Worm (Caenorhabditis elegans) whole organism, mixed stage, embryonic: ENCODE data around the gene btb-22.

Experiments used
- M03D4.4 ChIP-seq: sonication (generic microtip); optimal IDR thresholded peaks from 2 replicates; lab custom pipeline; 2017; ENCODE audit warnings: mild to moderate bottlenecking, missing genetic modification characterization, missing compliant biosample characterization
- bed-3 ChIP-seq: fragments of 200-800 bp; sonication (Bioruptor generic); optimal IDR thresholded peaks from 3 replicates; lab custom pipeline; 2018; ENCODE audit warnings: mild to moderate bottlenecking, missing genetic modification characterization, moderate library complexity, missing compliant biosample characterization
- blmp-1 ChIP-seq: fragments of 150-350 bp; optimal IDR thresholded peaks from 2 replicates; lab custom pipeline; 2014; ENCODE audit warnings: missing biosample characterization, missing genetic modification characterization
- ceh-39 ChIP-seq: fragments of 150-350 bp; optimal IDR thresholded peaks from 2 replicates; lab custom pipeline; 2014; ENCODE audit warnings: missing biosample characterization, missing genetic modification characterization
- ceh-83 ChIP-seq: fragments of 200-800 bp; sonication (Bioruptor generic); optimal IDR thresholded peaks from 2 replicates; lab custom pipeline; 2018; ENCODE audit warnings: mild to moderate bottlenecking, missing genetic modification characterization, missing compliant biosample characterization
- ces-1 ChIP-seq: fragments of 150-350 bp; optimal IDR thresholded peaks from 2 replicates; lab custom pipeline; 2014; ENCODE audit warnings: missing biosample characterization, missing genetic modification reagents, missing genetic modification characterization
- cnd-1 ChIP-seq: fragments of 200-800 bp; sonication (Bioruptor generic); optimal IDR thresholded peaks from 2 replicates; lab custom pipeline; 2018; ENCODE audit warnings: mild to moderate bottlenecking, missing genetic modification characterization, missing compliant biosample characterization
- elt-1 ChIP-seq: sonication (generic microtip); optimal IDR thresholded peaks from 2 replicates; lab custom pipeline; 2017; ENCODE audit warnings: missing genetic modification characterization, mild to moderate bottlenecking, missing compliant biosample characterization, antibody characterized with exemption, moderate library complexity, borderline replicate concordance; ENCODE audit not compliant: insufficient read depth
- elt-3 ChIP-seq: fragments of 150-350 bp; optimal IDR thresholded peaks from 2 replicates; lab custom pipeline; 2014; ENCODE audit warnings: missing biosample characterization, missing genetic modification characterization
- flh-1 ChIP-seq: fragments of 200-800 bp; sonication (Bioruptor generic); optimal IDR thresholded peaks from 2 replicates; lab custom pipeline; 2018; ENCODE audit warnings: mild to moderate bottlenecking, missing genetic modification characterization, moderate library complexity, missing compliant biosample characterization
- ham-2 ChIP-seq: fragments of 200-800 bp; sonication (Bioruptor generic); optimal IDR thresholded peaks from 2 replicates; lab custom pipeline; 2018; ENCODE audit warnings: mild to moderate bottlenecking, missing genetic modification characterization, missing compliant biosample characterization
- hlh-1 ChIP-seq: fragments of 150-350 bp; optimal IDR thresholded peaks from 2 replicates; lab custom pipeline; 2014; ENCODE audit warnings: missing biosample characterization, missing genetic modification reagents, missing genetic modification characterization
- lin-13 ChIP-seq: fragments of 150-350 bp; optimal IDR thresholded peaks from 2 replicates; lab custom pipeline; 2014; ENCODE audit warnings: missing biosample characterization, missing genetic modification characterization
- lin-32 ChIP-seq: fragments of 200-800 bp; sonication (Bioruptor generic); optimal IDR thresholded peaks from 2 replicates; lab custom pipeline; 2018; ENCODE audit warnings: mild to moderate bottlenecking, missing genetic modification characterization, missing compliant biosample characterization
- lsy-2 ChIP-seq: fragments of 150-350 bp; optimal IDR thresholded peaks from 2 replicates; lab custom pipeline; 2014; ENCODE audit warnings: missing biosample characterization, missing genetic modification characterization
- mab-5 ChIP-seq: fragments of 150-350 bp; optimal IDR thresholded peaks from 2 replicates; lab custom pipeline; 2014; ENCODE audit warnings: missing biosample characterization, missing genetic modification characterization
- mep-1 ChIP-seq: fragments of 150-350 bp; optimal IDR thresholded peaks from 2 replicates; lab custom pipeline; 2017; ENCODE audit warnings: missing biosample characterization, missing genetic modification reagents, missing genetic modification characterization, inconsistent platforms
- mls-2 ChIP-seq: sonication (generic microtip); optimal IDR thresholded peaks from 2 replicates; lab custom pipeline; 2016; ENCODE audit warnings: mild to moderate bottlenecking, missing genetic modification characterization, moderate library complexity, missing compliant biosample characterization
- nhr-12 ChIP-seq: fragments of 150-350 bp; optimal IDR thresholded peaks from 2 replicates; lab custom pipeline; 2014; ENCODE audit warnings: missing biosample characterization, missing genetic modification characterization
- nhr-2 ChIP-seq: fragments of 150-350 bp; optimal IDR thresholded peaks from 2 replicates; lab custom pipeline; 2014; ENCODE audit warnings: missing biosample characterization, missing genetic modification characterization
- nhr-237 ChIP-seq: fragments of 150-350 bp; optimal IDR thresholded peaks from 2 replicates; lab custom pipeline; 2014; ENCODE audit warnings: missing biosample characterization, missing genetic modification characterization
- nhr-28 ChIP-seq: fragments of 150-350 bp; optimal IDR thresholded peaks from 2 replicates; lab custom pipeline; 2014; ENCODE audit warnings: missing biosample characterization, missing genetic modification characterization
- pha-4 ChIP-seq: fragments of 150-350 bp; optimal IDR thresholded peaks from 2 replicates; lab custom pipeline; 2018; ENCODE audit warnings: missing biosample characterization, missing genetic modification reagents, missing genetic modification characterization
- sptf-1 ChIP-seq: sonication (generic microtip); optimal IDR thresholded peaks from 2 replicates; lab custom pipeline; 2017; ENCODE audit warnings: mild to moderate bottlenecking, missing genetic modification characterization, moderate library complexity, missing compliant biosample characterization
- tbx-8 ChIP-seq: fragments of 200-800 bp; sonication (Bioruptor generic); optimal IDR thresholded peaks from 2 replicates; lab custom pipeline; 2018; ENCODE audit warnings: mild to moderate bottlenecking, missing genetic modification characterization, moderate library complexity, missing compliant biosample characterization
- unc-120 ChIP-seq: sonication (generic microtip); optimal IDR thresholded peaks from 2 replicates; lab custom pipeline; 2017; ENCODE audit warnings: missing genetic modification characterization, missing compliant biosample characterization; ENCODE audit not compliant: poor library complexity, severe bottlenecking
- unc-39 ChIP-seq: fragments of 150-350 bp; optimal IDR thresholded peaks from 2 replicates; lab custom pipeline; 2014; ENCODE audit warnings: missing biosample characterization, missing genetic modification characterization
- unc-62 ChIP-seq: fragments of 150-350 bp; optimal IDR thresholded peaks from 2 replicates; lab custom pipeline; 2014; ENCODE audit warnings: missing biosample characterization, missing genetic modification reagents, missing genetic modification characterization
- zip-8 ChIP-seq: fragments of 150-350 bp; optimal IDR thresholded peaks from 2 replicates; lab custom pipeline; 2014; ENCODE audit warnings: missing biosample characterization, missing genetic modification characterization
- ztf-11 ChIP-seq: fragments of 150-350 bp; optimal IDR thresholded peaks from 2 replicates; lab custom pipeline; 2014; ENCODE audit warnings: missing biosample characterization, missing genetic modification characterization

Gene btb-22

ce11 chrII:3299457-3299856 is at the start of gene btb-22:
TSS of gene btb-22 (plus strand) at chrII:3299757.
- no peak for TF ChIP-seq nhr-12

DNA sequence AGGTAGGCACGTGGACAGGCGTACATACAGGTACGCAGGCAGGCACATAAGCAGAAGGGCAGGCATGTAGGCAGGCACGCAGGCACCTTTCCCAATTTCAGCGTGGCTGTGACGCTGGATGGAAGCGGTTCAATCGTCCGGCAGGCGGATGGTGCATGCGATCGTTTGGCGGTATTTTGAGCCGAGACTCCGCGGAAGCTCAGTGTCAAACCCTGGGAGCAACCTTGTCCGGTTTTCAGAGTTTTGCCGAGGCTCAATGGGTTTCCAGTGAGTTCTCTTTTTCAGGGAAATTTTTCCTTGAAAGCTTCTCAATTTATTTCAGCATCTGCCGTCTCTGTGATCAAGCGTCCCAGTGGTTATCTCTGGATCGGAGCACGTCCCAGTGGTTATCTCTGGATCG is 49.4 kb upstream of the btb-22 start:
- no peak for TF ChIP-seq mep-1 (tag; lab: Kevin White, UChicago)
- TF ChIP-seq nhr-28 (tag; lab: Kevin White, UChicago), result no peak
- no peak for TF ChIP-seq sptf-1 (tag; lab: Kevin White, UChicago)
- no peak for TF ChIP-seq mab-5 (tag; lab: Kevin White, UChicago)
- no peak for TF ChIP-seq flh-1 (GFP tag; lab: Kevin White, UChicago)
- no peak for TF ChIP-seq unc-120 (tag; lab: Kevin White, UChicago)
- TF ChIP-seq ham-2 (GFP tag; lab: Kevin White, UChicago), result no peak
- TF ChIP-seq ceh-83, result no peak
- no peak for TF ChIP-seq zip-8 (tag; lab: Kevin White, UChicago)
- TF ChIP-seq bed-3 (GFP tag; lab: Kevin White, UChicago), result no peak
- TF ChIP-seq elt-1, result no peak
- TF ChIP-seq blmp-1 (tag; lab: Kevin White, UChicago), result no peak
- no peak for TF ChIP-seq mls-2
- no peak for TF ChIP-seq ztf-11
- TF ChIP-seq hlh-1 (tag; lab: Kevin White, UChicago), result no peak

ce11 chrII:3251782-3252181 is 47.8 kb upstream of the btb-22 start:
- TF ChIP-seq nhr-2 (tag; lab: Kevin White, UChicago) (no peak), ztf-11 (no peak), hlh-1 (tag; lab: Kevin White, UChicago) (no peak), ceh-83 (no peak), nhr-237 (tag; lab: Kevin White, UChicago) (no peak), M03D4.4 (no peak), blmp-1 (tag; lab: Kevin White, UChicago) (no peak), zip-8 (tag; lab: Kevin White, UChicago) (no peak), unc-39 (no peak), mls-2 (no peak), nhr-12 (no peak), lin-32 (no peak), pha-4 (tag; lab: Kevin White, UChicago) (no peak), flh-1 (GFP tag; lab: Kevin White, UChicago) (no peak), nhr-28 (tag; lab: Kevin White, UChicago) (no peak), lin-13 (tag; lab: Kevin White, UChicago) (no peak)

DNA sequence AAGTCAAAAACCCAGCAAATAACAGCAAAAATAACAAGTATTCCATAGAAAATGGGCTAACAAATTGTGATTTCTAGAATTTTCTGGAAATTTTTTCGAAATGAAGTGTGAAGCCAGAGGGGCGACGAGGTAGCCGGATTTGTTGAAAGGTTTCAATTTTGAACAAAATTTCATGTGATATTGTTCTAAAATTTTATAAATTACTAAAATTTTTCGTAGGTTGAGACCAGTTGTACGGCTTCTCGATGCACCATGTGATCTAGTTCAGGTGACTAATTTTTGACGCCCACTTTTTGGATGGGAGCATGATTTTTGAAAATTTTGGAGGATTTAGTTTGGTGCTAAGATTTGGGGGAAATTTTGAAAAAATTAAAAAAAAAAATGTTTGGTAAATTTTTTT is 40.3 kb upstream of the btb-22 start, which contains the start of gene gcy-19:
Gene gcy-19 (minus strand): TSS at position 101 of the 400 bp plus-strand sequence.
- TF ChIP-seq elt-3, result no peak
- no peak for TF ChIP-seq zip-8 (tag; lab: Kevin White, UChicago)
- no peak for TF ChIP-seq pha-4 (tag; lab: Kevin White, UChicago)
- no peak for TF ChIP-seq M03D4.4
- TF ChIP-seq unc-39, result no peak
- no peak for TF ChIP-seq lin-32
- TF ChIP-seq bed-3 (GFP tag; lab: Kevin White, UChicago), result no peak

DNA sequence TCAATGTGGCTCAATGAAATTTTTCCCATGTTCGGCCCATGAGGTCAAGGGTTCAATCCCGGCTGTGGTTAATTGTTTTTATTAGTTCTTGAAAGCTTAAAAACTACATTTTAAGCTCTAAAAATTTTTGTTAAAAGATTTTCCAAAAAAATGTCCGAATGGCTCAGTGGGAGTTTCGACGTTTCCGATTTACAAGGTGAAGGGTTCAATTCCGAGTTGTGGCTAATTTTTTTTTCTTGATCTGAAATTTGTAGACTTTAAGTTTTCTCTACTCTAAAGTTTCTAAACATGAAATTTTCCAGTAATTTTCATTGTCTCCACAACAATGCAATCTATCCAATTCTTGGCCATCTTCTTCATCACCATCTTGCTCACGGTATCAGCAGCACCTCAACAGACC is 37.1 kb upstream of the btb-22 start, which contains the start of gene F02E11.2:
Gene F02E11.2 (plus strand): TSS at position 301 of the 400 bp plus-strand sequence.
- TF ChIP-seq lin-13 (tag; lab: Kevin White, UChicago) (no peak), ztf-11 (no peak), elt-1 (no peak), mep-1 (tag; lab: Kevin White, UChicago) (no peak), pha-4 (tag; lab: Kevin White, UChicago) (no peak), nhr-12 (no peak), unc-39 (no peak), ceh-39 (no peak), lin-32 (no peak), M03D4.4 (no peak), elt-3 (no peak), nhr-2 (tag; lab: Kevin White, UChicago) (no peak)
- TF ChIP-seq, all 35 proteins: peak for 0

DNA sequence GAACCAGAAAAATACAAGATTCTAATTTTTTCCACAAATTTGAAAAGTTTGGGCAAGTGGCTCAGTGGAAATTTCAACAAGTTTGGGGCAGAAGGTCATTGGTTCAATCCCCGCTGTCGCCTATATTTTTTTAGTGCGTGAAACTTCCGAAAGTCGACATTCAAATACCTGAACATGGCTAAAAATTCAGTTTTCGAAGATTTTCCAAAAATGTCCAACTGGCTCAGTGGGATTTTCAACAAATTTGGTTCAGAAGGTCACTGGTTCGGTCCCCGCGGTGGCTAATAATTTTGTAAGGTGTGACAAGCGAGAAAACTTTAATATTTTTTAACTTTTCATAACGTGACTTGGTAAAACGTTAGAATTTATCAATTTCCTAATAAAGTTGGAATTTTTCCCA is 34.9 kb upstream of the btb-22 start:
- TF ChIP-seq lsy-2 (tag; lab: Kevin White, UChicago), result no peak

DNA sequence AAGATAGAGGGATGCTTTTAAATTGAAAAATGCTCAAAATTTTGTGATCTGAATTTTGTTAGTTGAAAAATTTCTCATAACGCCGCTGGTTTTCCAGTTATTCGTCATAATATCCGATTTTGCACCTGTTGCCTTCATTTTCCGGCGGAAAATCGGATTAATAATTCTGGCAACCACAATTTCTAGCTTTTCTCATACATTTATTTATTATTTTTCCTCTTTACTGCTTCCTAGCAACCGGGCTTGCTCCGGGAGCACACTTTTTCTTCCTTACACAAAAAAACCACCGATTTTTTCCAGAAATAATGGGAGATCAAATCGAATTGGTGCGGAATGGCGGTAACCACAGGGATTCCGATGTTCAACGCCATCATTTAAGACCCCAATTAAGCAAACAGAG is 32.2 kb upstream of the btb-22 start, which contains the start of gene F02E11.7:
Gene F02E11.7 (plus strand): TSS at position 301 of the 400 bp plus-strand sequence.
- TF ChIP-seq elt-3 (no peak), tbx-8 (GFP tag; lab: Kevin White, UChicago) (no peak), elt-1 (no peak), bed-3 (GFP tag; lab: Kevin White, UChicago) (no peak), blmp-1 (tag; lab: Kevin White, UChicago) (no peak), mls-2 (no peak), unc-39 (no peak), hlh-1 (tag; lab: Kevin White, UChicago) (no peak), unc-62 (GFP tag; lab: Kevin White, UChicago) (no peak), mep-1 (tag; lab: Kevin White, UChicago) (no peak), zip-8 (tag; lab: Kevin White, UChicago) (no peak), nhr-12 (no peak), cnd-1 (tag; lab: Kevin White, UChicago) (no peak), ces-1 (GFP tag; lab: Kevin White, UChicago) (no peak)
